Fruit fly (Drosophila melanogaster) whole organism, embryonic: ENCODE measurements around the gene CG3679.

Experiments used
- Bdp1 ChIP-seq: fragments of 200-800 bp; sonication (Bioruptor generic); optimal IDR thresholded peaks from 3 replicates; lab custom pipeline; 2016; ENCODE audit warnings: missing biosample characterization, missing genetic modification characterization
- CG10267 ChIP-seq: fragments of 200-800 bp; sonication (Bioruptor generic); optimal IDR thresholded peaks from 2 replicates; lab custom pipeline; 2018; ENCODE audit warnings: missing biosample characterization, mild to moderate bottlenecking, missing genetic modification characterization, moderate library complexity
- CG13123 ChIP-seq: fragments of 200-800 bp; sonication (Bioruptor generic); optimal IDR thresholded peaks from 2 replicates; lab custom pipeline; 2016; ENCODE audit warnings: missing biosample characterization, missing genetic modification characterization
- CG13624 ChIP-seq: fragments of 200-800 bp; sonication (Bioruptor generic); optimal IDR thresholded peaks from 2 replicates; lab custom pipeline; 2016; ENCODE audit warnings: missing biosample characterization, missing genetic modification characterization
- CG2120 ChIP-seq: fragments of 200-800 bp; sonication (Bioruptor generic); optimal IDR thresholded peaks from 3 replicates; lab custom pipeline; 2016; ENCODE audit warnings: missing biosample characterization, missing genetic modification characterization
- CG30020 ChIP-seq: fragments of 200-800 bp; optimal IDR thresholded peaks from 2 replicates; lab custom pipeline; 2019; ENCODE audit warnings: missing biosample characterization, mild to moderate bottlenecking, missing genetic modification characterization, moderate library complexity
- CG31388 ChIP-seq: fragments of 200-800 bp; sonication (Bioruptor generic); optimal IDR thresholded peaks from 2 replicates; lab custom pipeline; 2016; ENCODE audit warnings: missing biosample characterization, missing genetic modification characterization
- CG32532 ChIP-seq: fragments of 200-800 bp; sonication (Bioruptor generic); IDR thresholded peaks from 2 replicates; pipeline ENCODE4 v1.3.6; 2022; ENCODE audit warnings: missing biosample characterization, missing genetic modification characterization
- CG3847 ChIP-seq: fragments of 200-800 bp; sonication (Bioruptor generic); IDR thresholded peaks from 2 replicates; pipeline ENCODE4 v1.3.6; 2022; ENCODE audit warnings: missing biosample characterization, missing genetic modification characterization
- CG42726 ChIP-seq: fragments of 200-800 bp; sonication (Bioruptor generic); IDR thresholded peaks from 2 replicates; pipeline ENCODE4 v1.3.6; 2022; ENCODE audit warnings: missing biosample characterization, missing genetic modification characterization; ENCODE audit not compliant: partially characterized antibody
- CG6791 ChIP-seq: fragments of 200-800 bp; sonication (Bioruptor generic); IDR thresholded peaks from 3 replicates; pipeline ENCODE4 v1.3.6; 2022; ENCODE audit warnings: missing biosample characterization, missing genetic modification characterization; ENCODE audit not compliant: partially characterized antibody
- CG9817 ChIP-seq: fragments of 200-800 bp; sonication (Bioruptor generic); optimal IDR thresholded peaks from 2 replicates; lab custom pipeline; 2018; ENCODE audit warnings: missing biosample characterization, mild to moderate bottlenecking, missing genetic modification characterization, moderate library complexity
- CG9932 ChIP-seq: fragments of 200-800 bp; sonication (Bioruptor generic); IDR thresholded peaks from 2 replicates; pipeline ENCODE4 v1.3.6; 2022; ENCODE audit warnings: missing biosample characterization, missing genetic modification characterization
- Dfd ChIP-seq, 2 experiments: fragments of >200 bp; optimal IDR thresholded peaks; 2 replicates each; lab custom pipeline; 2017; ENCODE audit warnings: missing biosample characterization in 2 of 2, missing genetic modification characterization in 2 of 2
- Dref ChIP-seq: fragments of 200-800 bp; sonication (Bioruptor generic); IDR thresholded peaks from 2 replicates; pipeline ENCODE4 v1.3.6; 2022; ENCODE audit warnings: missing biosample characterization, missing genetic modification characterization
- Ets65A ChIP-seq: fragments of 200-800 bp; sonication (Bioruptor generic); peaks from one replicate; lab custom pipeline; 2016; ENCODE audit warnings: missing biosample characterization, missing genetic modification characterization
- HLHmδ ChIP-seq: fragments of 200-800 bp; sonication (Bioruptor generic); optimal IDR thresholded peaks from 2 replicates; lab custom pipeline; 2018; ENCODE audit warnings: missing biosample characterization, mild to moderate bottlenecking, missing genetic modification characterization, moderate library complexity
- HmgD ChIP-seq: fragments of 200-800 bp; sonication (Bioruptor generic); optimal IDR thresholded peaks from 3 replicates; lab custom pipeline; 2016; ENCODE audit warnings: missing biosample characterization, missing genetic modification characterization
- Jarid2 ChIP-seq: fragments of 200-800 bp; sonication (Bioruptor generic); optimal IDR thresholded peaks from 3 replicates; lab custom pipeline; 2017; ENCODE audit warnings: mild to moderate bottlenecking, missing biosample characterization, missing genetic modification reagents, missing genetic modification characterization
- Kr ChIP-seq: fragments of 200-800 bp; sonication (Bioruptor generic); optimal IDR thresholded peaks from 2 replicates; lab custom pipeline; 2017; ENCODE audit warnings: missing biosample characterization, mild to moderate bottlenecking, missing genetic modification characterization
- Myb ChIP-seq: fragments of 200-800 bp; sonication (Bioruptor generic); optimal IDR thresholded peaks from 2 replicates; lab custom pipeline; 2016; ENCODE audit warnings: missing biosample characterization, missing genetic modification characterization
- NC2β ChIP-seq: fragments of 200-800 bp; sonication (Bioruptor generic); optimal IDR thresholded peaks from 2 replicates; lab custom pipeline; 2016; ENCODE audit warnings: missing biosample characterization, missing genetic modification characterization
- Side ChIP-seq: fragments of 200-800 bp; sonication (Bioruptor generic); optimal IDR thresholded peaks from 2 replicates; lab custom pipeline; 2016; ENCODE audit warnings: missing biosample characterization, missing genetic modification characterization
- Sin3A ChIP-seq: fragments of >200 bp; optimal IDR thresholded peaks from 2 replicates; lab custom pipeline; 2018
- Sry-δ ChIP-seq: fragments of 200-800 bp; sonication (Bioruptor generic); optimal IDR thresholded peaks from 2 replicates; lab custom pipeline; 2016; ENCODE audit warnings: missing biosample characterization, missing genetic modification characterization
- ase ChIP-seq: fragments of 200-800 bp; sonication (Bioruptor generic); IDR thresholded peaks from 3 replicates; pipeline ENCODE4 v1.3.6; 2022; ENCODE audit warnings: missing biosample characterization, missing genetic modification characterization
- bbx ChIP-seq: fragments of 200-800 bp; sonication (Bioruptor generic); IDR thresholded peaks from 2 replicates; pipeline ENCODE4 v1.3.6; 2022; ENCODE audit warnings: missing biosample characterization, missing genetic modification characterization; ENCODE audit not compliant: partially characterized antibody
- cg ChIP-seq: fragments of 200-800 bp; sonication (Bioruptor generic); optimal IDR thresholded peaks from 3 replicates; lab custom pipeline; 2019; ENCODE audit warnings: missing biosample characterization, mild to moderate bottlenecking, missing genetic modification characterization, moderate library complexity
- chinmo ChIP-seq: fragments of 200-800 bp; sonication (Bioruptor generic); IDR thresholded peaks from 4 replicates; pipeline ENCODE4 v1.3.6; 2022; ENCODE audit warnings: missing biosample characterization, missing genetic modification characterization; ENCODE audit not compliant: partially characterized antibody
- chn ChIP-seq: fragments of 200-800 bp; sonication (Bioruptor generic); optimal IDR thresholded peaks from 2 replicates; lab custom pipeline; 2016; ENCODE audit warnings: missing biosample characterization, missing genetic modification characterization
- dpn ChIP-seq, 2 experiments: fragments of 200-800 bp; sonication (Bioruptor generic); optimal IDR thresholded peaks; 3 replicates each; lab custom pipeline; 2016; ENCODE audit warnings: missing biosample characterization in 2 of 2, missing genetic modification characterization in 2 of 2
- gfzf ChIP-seq: fragments of 200-800 bp; sonication (Bioruptor generic); optimal IDR thresholded peaks from 2 replicates; lab custom pipeline; 2016; ENCODE audit warnings: missing biosample characterization, mild to moderate bottlenecking, missing genetic modification characterization, moderate library complexity
- gsb-n ChIP-seq: fragments of 200-800 bp; sonication (Bioruptor generic); optimal IDR thresholded peaks from 3 replicates; lab custom pipeline; 2018; ENCODE audit warnings: missing biosample characterization, mild to moderate bottlenecking, missing genetic modification characterization
- her ChIP-seq: fragments of 200-800 bp; sonication (Bioruptor generic); optimal IDR thresholded peaks from 2 replicates; lab custom pipeline; 2016; ENCODE audit warnings: missing biosample characterization, missing genetic modification characterization
- inv ChIP-seq: fragments of 200-800 bp; sonication (Bioruptor generic); IDR thresholded peaks from 2 replicates; pipeline ENCODE4 v1.3.6; 2022; ENCODE audit warnings: missing biosample characterization, missing genetic modification characterization; ENCODE audit not compliant: partially characterized antibody
- knrl ChIP-seq: fragments of 200-800 bp; sonication (Bioruptor generic); IDR thresholded peaks from 3 replicates; pipeline ENCODE4 v1.3.6; 2022; ENCODE audit warnings: missing biosample characterization, missing genetic modification characterization; ENCODE audit not compliant: partially characterized antibody
- lab ChIP-seq: fragments of 200-800 bp; sonication (Bioruptor generic); optimal IDR thresholded peaks from 3 replicates; lab custom pipeline; 2017; ENCODE audit warnings: missing biosample characterization, missing genetic modification characterization, mild to moderate bottlenecking, moderate library complexity, missing genetic modification reagents
- mld ChIP-seq: fragments of 200-800 bp; sonication (Bioruptor generic); IDR thresholded peaks from 3 replicates; pipeline ENCODE4 v1.3.6; 2022; ENCODE audit warnings: missing biosample characterization, missing genetic modification characterization; ENCODE audit not compliant: partially characterized antibody
- onecut ChIP-seq: fragments of 200-800 bp; sonication (Bioruptor generic); IDR thresholded peaks from 2 replicates; pipeline ENCODE4 v1.3.6; 2022; ENCODE audit warnings: missing biosample characterization, missing genetic modification characterization
- otp ChIP-seq: fragments of 200-800 bp; sonication (Bioruptor generic); IDR thresholded peaks from 3 replicates; pipeline ENCODE4, ENCODE4 v1.3.6; 2022; ENCODE audit warnings: missing biosample characterization, missing genetic modification characterization
- pum ChIP-seq: fragments of 200-800 bp; sonication (Bioruptor generic); optimal IDR thresholded peaks from 2 replicates; lab custom pipeline; 2016; ENCODE audit warnings: missing biosample characterization, missing genetic modification characterization
- pzg ChIP-seq: fragments of 200-800 bp; sonication (Bioruptor generic); optimal IDR thresholded peaks from 3 replicates; lab custom pipeline; 2018; ENCODE audit warnings: missing biosample characterization, mild to moderate bottlenecking, missing genetic modification characterization, moderate library complexity
- sd ChIP-seq: fragments of 200-800 bp; sonication (Bioruptor generic); optimal IDR thresholded peaks from 3 replicates; lab custom pipeline; 2018; ENCODE audit warnings: missing biosample characterization, mild to moderate bottlenecking, missing genetic modification characterization, moderate library complexity
- sens ChIP-seq: fragments of 200-800 bp; sonication (Bioruptor generic); peaks from one replicate; lab custom pipeline; 2016; ENCODE audit warnings: missing biosample characterization, missing genetic modification characterization
- ssp ChIP-seq: fragments of 200-800 bp; sonication (Bioruptor generic); IDR thresholded peaks from 2 replicates; pipeline ENCODE4 v1.3.6; 2022; ENCODE audit warnings: missing biosample characterization, missing genetic modification characterization
- tin ChIP-seq: fragments of 200-800 bp; sonication (Bioruptor generic); optimal IDR thresholded peaks from 3 replicates; lab custom pipeline; 2016; ENCODE audit warnings: missing biosample characterization, missing genetic modification characterization
- twi ChIP-seq: fragments of 200-800 bp; optimal IDR thresholded peaks from 2 replicates; lab custom pipeline; 2019; ENCODE audit warnings: missing biosample characterization, mild to moderate bottlenecking, missing genetic modification characterization, moderate library complexity
- unc-4 ChIP-seq: fragments of 200-800 bp; sonication (Bioruptor generic); IDR thresholded peaks from 2 replicates; pipeline ENCODE4 v1.3.6; 2022; ENCODE audit warnings: missing biosample characterization, missing genetic modification characterization; ENCODE audit not compliant: partially characterized antibody
- wek ChIP-seq: fragments of 200-800 bp; sonication (Bioruptor generic); optimal IDR thresholded peaks from 3 replicates; lab custom pipeline; 2018; ENCODE audit warnings: missing biosample characterization, mild to moderate bottlenecking, missing genetic modification characterization, moderate library complexity
- zfh1 ChIP-seq: fragments of 200-800 bp; sonication (Bioruptor generic); IDR thresholded peaks from 3 replicates; pipeline ENCODE4 v1.3.6; 2022; ENCODE audit warnings: missing biosample characterization, missing genetic modification characterization

CG3679 gene

DNA sequence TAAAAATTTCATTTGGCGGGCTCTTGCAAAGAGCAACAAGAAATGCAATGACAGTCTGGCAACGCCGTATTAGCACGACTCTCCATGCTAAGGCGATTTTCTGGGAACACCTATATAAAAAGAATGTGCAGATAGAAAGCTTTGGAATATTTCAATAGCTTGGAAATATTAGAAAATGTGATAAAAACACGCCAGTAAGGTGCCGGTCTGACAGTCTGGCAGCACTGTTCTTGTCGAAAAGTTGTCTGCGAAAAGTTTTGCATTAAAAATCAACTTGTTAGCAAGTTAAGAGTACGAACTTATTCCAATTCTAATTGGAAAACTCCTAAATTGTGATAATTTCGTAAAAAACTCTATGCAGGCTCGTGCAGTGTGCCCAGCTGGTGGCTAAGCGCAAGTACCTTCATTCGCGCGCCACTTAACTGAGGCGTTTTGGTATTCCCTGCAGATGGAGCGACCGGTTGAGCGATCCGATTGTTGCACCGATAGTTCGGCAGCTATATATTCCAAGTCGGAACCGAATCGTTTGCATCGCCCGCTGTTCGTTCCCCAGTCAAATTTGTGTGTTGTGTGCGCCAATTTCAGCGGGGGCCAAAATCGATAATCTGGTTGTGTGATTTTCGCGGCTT lies 25.7 kb upstream of the CG3679 start, which contains the start of gene eas (continued):
- TF ChIP-seq wek (GFP tag; lab: Kevin White, UChicago) (no peak), CG13123 (no peak), mld (GFP tag; lab: Robert Waterston, UW) (peak; percentile 29; the same call in 1 of the 3 replicates), sd (tag; lab: Kevin White, UChicago) (peak; percentile 10), sens (GFP tag; lab: Kevin White, UChicago) (peak; percentile 88), Sry-δ (GFP tag; lab: Kevin White, UChicago) (peak; percentile 86), lab (GFP tag; lab: Kevin White, UChicago) (peak; percentile 29), chn (GFP tag; lab: Kevin White, UChicago) (peak; percentile 27), Jarid2 (GFP tag; lab: Kevin White, UChicago) (peak; percentile 21), dpn (GFP tag; optimal IDR thresholded peaks at IDR 0.05; lab: Kevin White, UChicago) (peak in 1 of 2 experiments; percentile 37), Ets65A (GFP tag; lab: Kevin White, UChicago) (peak; percentile 91), pzg (peak; percentile 87), tin (GFP tag; lab: Kevin White, UChicago) (peak; percentile 36), knrl (peak; percentile 66), her (GFP tag; lab: Kevin White, UChicago) (peak; percentile 42), Sin3A (lab: Kevin White, UChicago) (peak; percentile 92), gfzf (GFP tag; lab: Kevin White, UChicago) (peak; percentile 96), ssp (peak; percentile 50; the same call in 1 of the 2 replicates), onecut (GFP tag; lab: Robert Waterston, UW) (peak; percentile 93), CG13624 (GFP tag; lab: Kevin White, UChicago) (peak; percentile 23), Myb (GFP tag; lab: Kevin White, UChicago) (peak; percentile 51), gsb-n (no peak), Kr (GFP tag; lab: Kevin White, UChicago) (no peak), CG30020 (peak; percentile 11), Bdp1 (GFP tag; lab: Kevin White, UChicago) (no peak), inv (peak; percentile 69), Dref (peak; percentile 59), twi (tag; lab: Kevin White, UChicago) (no peak), Dfd (GFP tag; optimal IDR thresholded peaks at IDR 0.05; lab: Kevin White, UChicago) (no peak), CG42726 (GFP tag; lab: Robert Waterston, UW) (peak; percentile 79), bbx (GFP tag; lab: Robert Waterston, UW) (peak; percentile 70), CG32532 (GFP tag; lab: Robert Waterston, UW) (peak; percentile 11; the same call in 1 of the 2 replicates), CG31388 (GFP tag; lab: Kevin White, UChicago) (no peak), ase (no peak), chinmo (GFP tag; lab: Robert Waterston, UW) (peak; percentile 83; the same call in 3 of the 4 replicates), CG10267 (tag; lab: Kevin White, UChicago) (peak; percentile 31), NC2β (GFP tag; lab: Kevin White, UChicago) (no peak), unc-4 (GFP tag; lab: Robert Waterston, UW) (peak; percentile 75), cg (GFP tag; lab: Kevin White, UChicago) (no peak), CG3847 (GFP tag; lab: Robert Waterston, UW) (peak; percentile 37; the same call in 1 of the 2 replicates), CG6791 (peak; percentile 77), pum (GFP tag; lab: Kevin White, UChicago) (no peak), Side (GFP tag; lab: Kevin White, UChicago) (peak; percentile 31), CG9817 (tag; lab: Kevin White, UChicago) (no peak), CG9932 (GFP tag; lab: Robert Waterston, UW) (peak; percentile 56), CG2120 (GFP tag; lab: Kevin White, UChicago) (peak; percentile 30), HmgD (GFP tag; lab: Kevin White, UChicago) (peak; percentile 50), HLHmδ (GFP tag; lab: Kevin White, UChicago) (peak; percentile 42), zfh1 (GFP tag; lab: Robert Waterston, UW) (no peak), otp (GFP tag; lab: Robert Waterston, UW) (0 out of 3 replicates have a peak, but pooled peaks have one; percentile 14)
